Worm (Caenorhabditis elegans): Measurements from ENCODE around the gene pqn-13.

DNA sequence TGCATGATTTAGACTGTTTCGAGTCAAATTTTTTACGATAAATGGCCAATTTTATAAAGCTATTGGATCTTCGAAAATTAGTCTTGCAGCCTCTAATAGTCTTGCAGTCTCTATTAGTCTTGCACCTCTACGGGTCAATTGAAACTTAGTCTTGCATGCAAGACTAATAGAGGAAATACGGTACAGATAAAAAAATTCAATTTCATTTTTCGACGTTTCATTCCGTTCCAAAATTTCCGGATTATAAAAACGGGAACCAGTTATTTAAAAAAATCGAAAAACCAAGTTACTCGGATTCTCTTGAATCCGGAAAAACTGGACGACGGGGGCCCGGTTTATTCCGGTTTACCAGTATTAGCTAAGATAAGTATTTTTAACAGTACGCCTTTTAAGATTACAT, 54.5 kb downstream of the pqn-13 start, which contains the start of gene M03E7.1:
- TF ChIP-seq nhr-28 (tag; optimal IDR thresholded peaks at IDR 0.05) (no peak), skn-1 (tag; optimal IDR thresholded peaks at IDR 0.05) (no peak), lin-39 (tag; optimal IDR thresholded peaks at IDR 0.05) (no peak), snpc-4 (tag; optimal IDR thresholded peaks at IDR 0.05) (no peak), unc-39 (tag; optimal IDR thresholded peaks at IDR 0.05) (no peak), fkh-10 (GFP tag; optimal IDR thresholded peaks at IDR 0.05) (no peak), eor-1 (tag; optimal IDR thresholded peaks at IDR 0.05) (no peak), unc-62 (GFP tag; optimal IDR thresholded peaks at IDR 0.05) (no peak), egl-27 (tag; optimal IDR thresholded peaks at IDR 0.05) (no peak)

All from whole organism, L3 larva.